Fruit fly (Drosophila melanogaster) whole organism, prepupa: ENCODE measurements around the gene CG13385.

Experiments
- CG10669 ChIP-seq: fragments of 200-800 bp; sonication (Bioruptor generic); optimal IDR thresholded peaks from 3 replicates; lab custom pipeline; 2018; ENCODE audit warnings: missing biosample characterization, mild to moderate bottlenecking, missing genetic modification characterization, moderate library complexity
- CG11762 ChIP-seq: fragments of 200-800 bp; sonication (Bioruptor generic); optimal IDR thresholded peaks from 3 replicates; lab custom pipeline; 2016; ENCODE audit warnings: missing biosample characterization, missing genetic modification characterization; ENCODE audit not compliant: insufficient read depth
- CG15336 ChIP-seq: fragments of 200-800 bp; sonication (Bioruptor generic); IDR thresholded peaks from 2 replicates; pipeline ENCODE4 v1.3.6; 2022; ENCODE audit warnings: missing biosample characterization, missing genetic modification characterization
- CG1621 ChIP-seq: fragments of 200-800 bp; sonication (Bioruptor generic); optimal IDR thresholded peaks from 3 replicates; lab custom pipeline; 2018; ENCODE audit warnings: missing biosample characterization, mild to moderate bottlenecking, missing genetic modification characterization
- CG16779 ChIP-seq: fragments of 200-800 bp; sonication (Bioruptor generic); optimal IDR thresholded peaks from 3 replicates; lab custom pipeline; 2017; ENCODE audit warnings: missing biosample characterization, mild to moderate bottlenecking, missing genetic modification characterization
- CG3032 ChIP-seq: fragments of 200-800 bp; optimal IDR thresholded peaks from 2 replicates; lab custom pipeline; 2019; ENCODE audit warnings: missing biosample characterization, mild to moderate bottlenecking, missing genetic modification characterization, moderate library complexity
- CG31627 ChIP-seq: fragments of 200-800 bp; sonication (Bioruptor generic); optimal IDR thresholded peaks from 3 replicates; lab custom pipeline; 2016; ENCODE audit warnings: missing biosample characterization, missing genetic modification characterization
- CG32006 ChIP-seq: fragments of 200-800 bp; sonication (Bioruptor generic); optimal IDR thresholded peaks from 3 replicates; lab custom pipeline; 2017; ENCODE audit warnings: missing biosample characterization, mild to moderate bottlenecking, missing genetic modification characterization
- CG4318 ChIP-seq: fragments of 200-800 bp; sonication (Bioruptor generic); optimal IDR thresholded peaks from 3 replicates; lab custom pipeline; 2017; ENCODE audit warnings: missing biosample characterization, mild to moderate bottlenecking, missing genetic modification characterization
- CG6163 ChIP-seq: fragments of 200-800 bp; sonication (Bioruptor generic); IDR thresholded peaks from 3 replicates; pipeline ENCODE4 v1.3.6; 2022; ENCODE audit warnings: missing biosample characterization, missing genetic modification characterization
- CG6792 ChIP-seq: fragments of 200-800 bp; sonication (Bioruptor generic); optimal IDR thresholded peaks from 3 replicates; lab custom pipeline; 2016; ENCODE audit warnings: missing biosample characterization, missing genetic modification characterization
- CG6808 ChIP-seq: fragments of 200-800 bp; sonication (Bioruptor generic); optimal IDR thresholded peaks from 3 replicates; lab custom pipeline; 2017; ENCODE audit warnings: missing biosample characterization, missing genetic modification characterization, mild to moderate bottlenecking, moderate library complexity, missing genetic modification reagents
- CG6854 ChIP-seq: fragments of 200-800 bp; sonication (Bioruptor generic); optimal IDR thresholded peaks from 2 replicates; lab custom pipeline; 2017; ENCODE audit warnings: missing biosample characterization, mild to moderate bottlenecking, missing genetic modification characterization
- CG9139 ChIP-seq: fragments of 200-800 bp; sonication (Bioruptor generic); optimal IDR thresholded peaks from 3 replicates; lab custom pipeline; 2017; ENCODE audit warnings: missing biosample characterization, mild to moderate bottlenecking, missing genetic modification characterization
- Eip75B ChIP-seq: fragments of 200-800 bp; sonication (Bioruptor generic); optimal IDR thresholded peaks from 3 replicates; lab custom pipeline; 2016; ENCODE audit warnings: missing biosample characterization, missing genetic modification characterization
- Eip78C ChIP-seq: fragments of 200-800 bp; sonication (Bioruptor generic); peaks from one replicate; lab custom pipeline; 2016; ENCODE audit warnings: missing biosample characterization, missing genetic modification characterization
- Eip93F ChIP-seq: fragments of 200-800 bp; sonication (Bioruptor generic); optimal IDR thresholded peaks from 2 replicates; lab custom pipeline; 2016; ENCODE audit warnings: missing biosample characterization, mild to moderate bottlenecking, missing genetic modification characterization
- Ets96B ChIP-seq: fragments of 200-800 bp; optimal IDR thresholded peaks from 2 replicates; lab custom pipeline; 2019; ENCODE audit warnings: missing biosample characterization, mild to moderate bottlenecking, missing genetic modification characterization, moderate library complexity
- Hr4 ChIP-seq: fragments of 200-800 bp; sonication (Bioruptor generic); optimal IDR thresholded peaks from 3 replicates; lab custom pipeline; 2016; ENCODE audit warnings: missing biosample characterization, missing genetic modification characterization
- Met ChIP-seq: fragments of 200-800 bp; sonication (Bioruptor generic); optimal IDR thresholded peaks from 3 replicates; lab custom pipeline; 2016; ENCODE audit warnings: missing biosample characterization, missing genetic modification characterization
- OdsH ChIP-seq: fragments of 200-800 bp; sonication (Bioruptor generic); optimal IDR thresholded peaks from 3 replicates; lab custom pipeline; 2016; ENCODE audit warnings: missing biosample characterization, missing genetic modification characterization
- Sox102F ChIP-seq: fragments of 200-800 bp; sonication (Bioruptor generic); optimal IDR thresholded peaks from 2 replicates; lab custom pipeline; 2016; ENCODE audit warnings: missing biosample characterization, mild to moderate bottlenecking, missing genetic modification characterization
- achi ChIP-seq: fragments of 200-800 bp; sonication (Bioruptor generic); optimal IDR thresholded peaks from 3 replicates; lab custom pipeline; 2016; ENCODE audit warnings: missing biosample characterization, missing genetic modification characterization
- acj6 ChIP-seq: fragments of 200-800 bp; sonication (Bioruptor generic); optimal IDR thresholded peaks from 3 replicates; lab custom pipeline; 2016; ENCODE audit warnings: missing biosample characterization, missing genetic modification characterization
- cyc ChIP-seq: fragments of 200-800 bp; sonication (Bioruptor generic); optimal IDR thresholded peaks from 3 replicates; lab custom pipeline; 2016; ENCODE audit warnings: missing biosample characterization, missing genetic modification characterization
- dsx ChIP-seq: fragments of 200-800 bp; optimal IDR thresholded peaks from 3 replicates; lab custom pipeline; 2019; ENCODE audit warnings: missing biosample characterization, mild to moderate bottlenecking, missing genetic modification characterization, moderate library complexity; ENCODE audit not compliant: poor library complexity, severe bottlenecking
- fd59A ChIP-seq: fragments of 200-800 bp; sonication (Bioruptor generic); optimal IDR thresholded peaks from 2 replicates; lab custom pipeline; 2017; ENCODE audit warnings: missing biosample characterization, mild to moderate bottlenecking, missing genetic modification characterization, missing genetic modification reagents
- fd85E ChIP-seq: fragments of 200-800 bp; sonication (Bioruptor generic); optimal IDR thresholded peaks from 3 replicates; lab custom pipeline; 2016; ENCODE audit warnings: missing biosample characterization, missing genetic modification characterization
- fkh ChIP-seq: fragments of 200-800 bp; sonication (Bioruptor generic); optimal IDR thresholded peaks from 3 replicates; lab custom pipeline; 2017; ENCODE audit warnings: missing biosample characterization, mild to moderate bottlenecking, missing genetic modification characterization, moderate library complexity
- lz ChIP-seq: fragments of 200-800 bp; sonication (Bioruptor generic); optimal IDR thresholded peaks from 3 replicates; lab custom pipeline; 2016; ENCODE audit warnings: missing biosample characterization, missing genetic modification characterization
- pdm3 ChIP-seq: fragments of 200-800 bp; sonication (Bioruptor generic); optimal IDR thresholded peaks from 3 replicates; lab custom pipeline; 2016; ENCODE audit warnings: missing biosample characterization, missing genetic modification characterization
- topi ChIP-seq: fragments of 200-800 bp; sonication (Bioruptor generic); optimal IDR thresholded peaks from 3 replicates; lab custom pipeline; 2016; ENCODE audit warnings: missing biosample characterization, missing genetic modification characterization
- vri ChIP-seq: fragments of 200-800 bp; sonication (Bioruptor generic); optimal IDR thresholded peaks from 3 replicates; lab custom pipeline; 2016; ENCODE audit warnings: missing biosample characterization, mild to moderate bottlenecking, missing genetic modification characterization

Gene CG13385

dm6 chr2L:8394840-8395239 lies 1.6 kb upstream of the CG13385 start, which contains the start of gene Peritrophin-15b:
Gene Peritrophin-15b, minus strand, starts transcription at chr2L:8394940.
- TF ChIP-seq lz (GFP tag; lab: Kevin White, UChicago) (no peak), fkh (GFP tag; lab: Kevin White, UChicago) (no peak), dsx (GFP tag; lab: Kevin White, UChicago) (no peak), CG6792 (GFP tag; lab: Kevin White, UChicago) (no peak), CG6808 (GFP tag; lab: Kevin White, UChicago) (no peak), CG15336 (GFP tag; lab: Robert Waterston, UW) (no peak), CG16779 (no peak)
- TF ChIP-seq, all 60 proteins: peak for 0

dm6 chr2L:8398721-8399120 lies 2.3 kb downstream of the CG13385 start, which contains the start of gene CG13386:
Gene CG13386, plus strand, starts transcription at chr2L:8399021.
- TF ChIP-seq CG6854 (GFP tag; lab: Kevin White, UChicago) (no peak), Eip75B (no peak), CG10669 (GFP tag; lab: Kevin White, UChicago) (no peak), cyc (no peak), OdsH (GFP tag; lab: Kevin White, UChicago) (no peak), lz (GFP tag; lab: Kevin White, UChicago) (no peak), fd59A (GFP tag; lab: Kevin White, UChicago) (no peak), fd85E (GFP tag; lab: Kevin White, UChicago) (no peak), Eip93F (GFP tag; lab: Kevin White, UChicago) (no peak), CG16779 (no peak), CG1621 (tag; lab: Kevin White, UChicago) (no peak), Sox102F (GFP tag; lab: Kevin White, UChicago) (no peak), CG3032 (tag; lab: Kevin White, UChicago) (no peak), CG9139 (GFP tag; lab: Kevin White, UChicago) (no peak), Ets96B (tag; lab: Kevin White, UChicago) (no peak), Met (GFP tag; lab: Kevin White, UChicago) (no peak), topi (GFP tag; lab: Kevin White, UChicago) (no peak)
- TF ChIP-seq, all 60 proteins: peak for 0

- TF ChIP-seq CG4318 (GFP tag; lab: Kevin White, UChicago) (no peak), vri (GFP tag; lab: Kevin White, UChicago) (peak; percentile 87)
These were observed 3.6 kb downstream of the CG13385 start, which contains the start of gene CG31898 for dm6 chr2L:8399863-8400598. Gene CG31898, plus strand, starts transcription at chr2L:8400421.

- no peak for TF ChIP-seq CG32006 (GFP tag; lab: Kevin White, UChicago)
- TF ChIP-seq acj6 (GFP tag; lab: Kevin White, UChicago) = no peak
- TF ChIP-seq CG6163 = no peak
- TF ChIP-seq Hr4 (GFP tag; lab: Kevin White, UChicago) = no peak
- no peak for TF ChIP-seq Eip78C (GFP tag; lab: Kevin White, UChicago)
- no peak for TF ChIP-seq CG11762 (GFP tag; lab: Kevin White, UChicago)
- TF ChIP-seq CG6792 (GFP tag; lab: Kevin White, UChicago) = no peak
- TF ChIP-seq Ets96B (tag; lab: Kevin White, UChicago) = no peak
- no peak for TF ChIP-seq CG31627 (GFP tag; lab: Kevin White, UChicago)
- no peak for TF ChIP-seq Sox102F (GFP tag; lab: Kevin White, UChicago)
- no peak for TF ChIP-seq achi (GFP tag; lab: Kevin White, UChicago)
- TF ChIP-seq pdm3 (GFP tag; lab: Kevin White, UChicago) = no peak
- no peak for TF ChIP-seq CG4318 (GFP tag; lab: Kevin White, UChicago)
These were observed 6.5 kb downstream of the CG13385 start, which contains the start of gene fy for dm6 chr2L:8402928-8403285. Gene fy, minus strand, starts transcription at chr2L:8403280.
